Fruit fly (Drosophila melanogaster): ENCODE results near the gene Hexim.

Gene Hexim

dm6 chr3R:14672915-14673314 is 13.7 kb downstream of the Hexim start (continued):
- TF ChIP-seq CG11762 (GFP tag; optimal IDR thresholded peaks at IDR 0.05; ENCODE audit: insufficient read depth) (peak; percentile 33), svp (GFP tag) (peak; percentile 36), CG15336 (GFP tag; IDR thresholded peaks at IDR 0.05) (peak; percentile 67), topi (GFP tag; optimal IDR thresholded peaks at IDR 0.05) (peak; percentile 59), achi (GFP tag; optimal IDR thresholded peaks at IDR 0.05) (peak; percentile 56), Sox15 (GFP tag; optimal IDR thresholded peaks at IDR 0.05) (peak; percentile 28), CG10631 (GFP tag; optimal IDR thresholded peaks at IDR 0.05) (peak; percentile 54), CG31627 (GFP tag; optimal IDR thresholded peaks at IDR 0.05) (peak; percentile 64), CG1621 (tag; optimal IDR thresholded peaks at IDR 0.05) (peak; percentile 65), CG8632 (GFP tag; optimal IDR thresholded peaks at IDR 0.05) (peak; percentile 39), CG7368 (GFP tag; optimal IDR thresholded peaks at IDR 0.05) (peak; percentile 35), Met (GFP tag; optimal IDR thresholded peaks at IDR 0.05) (no peak), Blimp-1 (GFP tag; optimal IDR thresholded peaks at IDR 0.05) (no peak), CG6808 (GFP tag; optimal IDR thresholded peaks at IDR 0.05) (peak; percentile 64), Ets21C (GFP tag; optimal IDR thresholded peaks at IDR 0.05) (peak; percentile 0)

dm6 chr3R:14674762-14675161 is 15.5 kb downstream of the Hexim start:
- TF ChIP-seq CG11902 (GFP tag; optimal IDR thresholded peaks at IDR 0.05) (peak; percentile 22), CG15336 (GFP tag; IDR thresholded peaks at IDR 0.05) (peak; percentile 71), fd85E (GFP tag; optimal IDR thresholded peaks at IDR 0.05) (no peak), OdsH (GFP tag; optimal IDR thresholded peaks at IDR 0.05) (peak; percentile 62), esn (GFP tag; optimal IDR thresholded peaks at IDR 0.05) (peak; percentile 77), CG6276 (GFP tag; optimal IDR thresholded peaks at IDR 0.05) (peak; percentile 28), Sox102F (GFP tag; optimal IDR thresholded peaks at IDR 0.05) (peak; percentile 69), dac (GFP tag; optimal IDR thresholded peaks at IDR 0.05) (no peak), svp (GFP tag) (peak; percentile 90), fkh (GFP tag; optimal IDR thresholded peaks at IDR 0.05) (peak; percentile 19), Met (GFP tag; optimal IDR thresholded peaks at IDR 0.05) (peak; percentile 75), Hr38 (GFP tag; optimal IDR thresholded peaks at IDR 0.05) (no peak), pdm3 (GFP tag; optimal IDR thresholded peaks at IDR 0.05) (peak; percentile 60), CG6808 (GFP tag; optimal IDR thresholded peaks at IDR 0.05) (peak; percentile 31), Hr39 (GFP tag; optimal IDR thresholded peaks at IDR 0.05) (peak; percentile 60), cyc (GFP tag; optimal IDR thresholded peaks at IDR 0.05) (peak; percentile 50), CG11294 (GFP tag; IDR thresholded peaks at IDR 0.05) (peak; percentile 58), salr (GFP tag; optimal IDR thresholded peaks at IDR 0.05) (peak; percentile 10 to 32), dsx (GFP tag; optimal IDR thresholded peaks at IDR 0.05; ENCODE audit: poor library complexity, severe bottlenecking) (peak; percentile 62), Smox (GFP tag; optimal IDR thresholded peaks at IDR 0.05) (peak; percentile 66), CG3919 (GFP tag; optimal IDR thresholded peaks at IDR 0.05) (peak; percentile 62), ss (GFP tag; optimal IDR thresholded peaks at IDR 0.05) (no peak), CG6792 (GFP tag; optimal IDR thresholded peaks at IDR 0.05) (peak; percentile 60), vri (GFP tag; optimal IDR thresholded peaks at IDR 0.05) (peak; percentile 51), lz (GFP tag; optimal IDR thresholded peaks at IDR 0.05) (peak; percentile 50), Sox15 (GFP tag; optimal IDR thresholded peaks at IDR 0.05) (no peak), Gug (GFP tag; IDR thresholded peaks at IDR 0.05) (peak; percentile 59), achi (GFP tag; optimal IDR thresholded peaks at IDR 0.05) (peak; percentile 57), Eip93F (GFP tag; optimal IDR thresholded peaks at IDR 0.05) (no peak), Ets96B (tag; optimal IDR thresholded peaks at IDR 0.05) (peak; percentile 70), eg (GFP tag; IDR thresholded peaks at IDR 0.05) (peak; percentile 82), CG31627 (GFP tag; optimal IDR thresholded peaks at IDR 0.05) (peak; percentile 55), Hr4 (GFP tag; optimal IDR thresholded peaks at IDR 0.05) (peak; percentile 50), fd59A (GFP tag; optimal IDR thresholded peaks at IDR 0.05) (peak; percentile 32), CG1621 (tag; optimal IDR thresholded peaks at IDR 0.05) (peak; percentile 53), CG11762 (GFP tag; optimal IDR thresholded peaks at IDR 0.05; ENCODE audit: insufficient read depth) (no peak), Ets21C (GFP tag; optimal IDR thresholded peaks at IDR 0.05) (peak; percentile 8), net (GFP tag; optimal IDR thresholded peaks at IDR 0.05) (peak; percentile 55), topi (GFP tag; optimal IDR thresholded peaks at IDR 0.05) (peak; percentile 77), Eip78C (GFP tag) (peak; percentile 96), acj6 (GFP tag; optimal IDR thresholded peaks at IDR 0.05) (peak; percentile 49), Lpt (GFP tag; optimal IDR thresholded peaks at IDR 0.05) (no peak), CG6163 (GFP tag; IDR thresholded peaks at IDR 0.05) (peak; percentile 78), CG10669 (GFP tag; optimal IDR thresholded peaks at IDR 0.05) (peak; percentile 64), Sox14 (GFP tag; optimal IDR thresholded peaks at IDR 0.05) (peak; percentile 43)

All from whole organism, prepupa.